Worm (Caenorhabditis elegans): ENCODE measurements around the gene F46B6.6.

The F46B6.6 gene

ce11 chrV:9786721-9787131, at the start of gene F46B6.6:
Gene F46B6.6 (minus strand): TSS chrV:9786868.
- TF ChIP-seq klf-2 (GFP tag; conservative IDR thresholded peaks at IDR 0.05) = no peak
- no peak for TF ChIP-seq med-1 (GFP tag; optimal IDR thresholded peaks at IDR 0.05; ENCODE audit: insufficient read depth)
- TF ChIP-seq flt-1 (GFP tag; IDR thresholded peaks at IDR 0.05) = no peak
- TF ChIP-seq tab-1 (GFP tag; IDR thresholded peaks at IDR 0.05) = no peak
- no peak for TF ChIP-seq ztf-23 (GFP tag; IDR thresholded peaks at IDR 0.05)
- no peak for TF ChIP-seq cog-1 (tag; optimal IDR thresholded peaks at IDR 0.05)
- no peak for TF ChIP-seq ref-1 (GFP tag; conservative IDR thresholded peaks at IDR 0.05)
- no peak for TF ChIP-seq ztf-29 (GFP tag; IDR thresholded peaks at IDR 0.05)
- no peak for TF ChIP-seq T22C8.4 (GFP tag; IDR thresholded peaks at IDR 0.05)

ce11 chrV:9835945-9836344, 49.3 kb upstream of the F46B6.6 start, which contains the start of gene sru-38:
Gene sru-38 (minus strand): TSS chrV:9836045.
- TF ChIP-seq klf-2 (GFP tag; conservative IDR thresholded peaks at IDR 0.05) (no peak), ref-1 (GFP tag; conservative IDR thresholded peaks at IDR 0.05) (no peak), cog-1 (tag; optimal IDR thresholded peaks at IDR 0.05) (no peak), ztf-29 (GFP tag; IDR thresholded peaks at IDR 0.05) (no peak), med-1 (GFP tag; optimal IDR thresholded peaks at IDR 0.05; ENCODE audit: insufficient read depth) (no peak), ztf-23 (GFP tag; IDR thresholded peaks at IDR 0.05) (no peak), tab-1 (GFP tag; IDR thresholded peaks at IDR 0.05) (no peak), flt-1 (GFP tag; IDR thresholded peaks at IDR 0.05) (no peak)

- no peak for TF ChIP-seq ztf-23 (GFP tag; IDR thresholded peaks at IDR 0.05)
Observed at ce11 chrV:9833900-9834299, 47.2 kb upstream of the F46B6.6 start, which contains the start of gene sru-40. Gene sru-40 (minus strand): TSS chrV:9834000.

ce11 chrV:9824149-9824548, 37.5 kb upstream of the F46B6.6 start, which contains the start of gene str-2:
Gene str-2 (minus strand): TSS chrV:9824249.
- TF ChIP-seq cog-1 (tag; optimal IDR thresholded peaks at IDR 0.05) (no peak), ztf-23 (GFP tag; IDR thresholded peaks at IDR 0.05) (no peak), klf-2 (GFP tag; conservative IDR thresholded peaks at IDR 0.05) (no peak), ztf-29 (GFP tag; IDR thresholded peaks at IDR 0.05) (no peak), T22C8.4 (GFP tag; IDR thresholded peaks at IDR 0.05) (no peak), ref-1 (GFP tag; conservative IDR thresholded peaks at IDR 0.05) (no peak), flt-1 (GFP tag; IDR thresholded peaks at IDR 0.05) (no peak), tab-1 (GFP tag; IDR thresholded peaks at IDR 0.05) (no peak), med-1 (GFP tag; optimal IDR thresholded peaks at IDR 0.05; ENCODE audit: insufficient read depth) (no peak)

ce11 chrV:9821724-9822123, 35.1 kb upstream of the F46B6.6 start, which contains the start of gene str-193:
Gene str-193 (minus strand): TSS chrV:9821824.
- TF ChIP-seq ref-1 (GFP tag; conservative IDR thresholded peaks at IDR 0.05) (no peak), klf-2 (GFP tag; conservative IDR thresholded peaks at IDR 0.05) (no peak), ztf-29 (GFP tag; IDR thresholded peaks at IDR 0.05) (no peak), cog-1 (tag; optimal IDR thresholded peaks at IDR 0.05) (no peak)

- TF ChIP-seq ref-1 (GFP tag; conservative IDR thresholded peaks at IDR 0.05) (no peak), klf-2 (GFP tag; conservative IDR thresholded peaks at IDR 0.05) (no peak), tab-1 (GFP tag; IDR thresholded peaks at IDR 0.05) (no peak), flt-1 (GFP tag; IDR thresholded peaks at IDR 0.05) (no peak), ztf-29 (GFP tag; IDR thresholded peaks at IDR 0.05) (no peak), med-1 (GFP tag; optimal IDR thresholded peaks at IDR 0.05; ENCODE audit: insufficient read depth) (no peak), ztf-23 (GFP tag; IDR thresholded peaks at IDR 0.05) (no peak), T22C8.4 (GFP tag; IDR thresholded peaks at IDR 0.05) (no peak), cog-1 (tag; optimal IDR thresholded peaks at IDR 0.05) (no peak)
Observed at ce11 chrV:9816390-9816789, 29.7 kb upstream of the F46B6.6 start, which contains the start of gene sru-31. Gene sru-31 (plus strand): TSS chrV:9816690.

ce11 chrV:9813527-9813926, 26.9 kb upstream of the F46B6.6 start, which contains the start of gene sru-30:
Gene sru-30 (plus strand): TSS chrV:9813827.
- TF ChIP-seq tab-1 (GFP tag; IDR thresholded peaks at IDR 0.05) = no peak
- no peak for TF ChIP-seq ztf-29 (GFP tag; IDR thresholded peaks at IDR 0.05)
- no peak for TF ChIP-seq klf-2 (GFP tag; conservative IDR thresholded peaks at IDR 0.05)
- no peak for TF ChIP-seq cog-1 (tag; optimal IDR thresholded peaks at IDR 0.05)
- TF ChIP-seq flt-1 (GFP tag; IDR thresholded peaks at IDR 0.05) = no peak
- TF ChIP-seq T22C8.4 (GFP tag; IDR thresholded peaks at IDR 0.05) = no peak
- no peak for TF ChIP-seq med-1 (GFP tag; optimal IDR thresholded peaks at IDR 0.05; ENCODE audit: insufficient read depth)
- no peak for TF ChIP-seq ref-1 (GFP tag; conservative IDR thresholded peaks at IDR 0.05)
- no peak for TF ChIP-seq ztf-23 (GFP tag; IDR thresholded peaks at IDR 0.05)

- TF ChIP-seq flt-1 (GFP tag; IDR thresholded peaks at IDR 0.05) (no peak), med-1 (GFP tag; optimal IDR thresholded peaks at IDR 0.05; ENCODE audit: insufficient read depth) (no peak), ztf-29 (GFP tag; IDR thresholded peaks at IDR 0.05) (no peak), cog-1 (tag; optimal IDR thresholded peaks at IDR 0.05) (no peak), klf-2 (GFP tag; conservative IDR thresholded peaks at IDR 0.05) (no peak), ztf-23 (GFP tag; IDR thresholded peaks at IDR 0.05) (no peak), tab-1 (GFP tag; IDR thresholded peaks at IDR 0.05) (no peak), T22C8.4 (GFP tag; IDR thresholded peaks at IDR 0.05) (no peak), ref-1 (GFP tag; conservative IDR thresholded peaks at IDR 0.05) (no peak)
Observed at ce11 chrV:9812216-9812615, 25.5 kb upstream of the F46B6.6 start.

ce11 chrV:9811154-9811553, 24.5 kb upstream of the F46B6.6 start, which contains the start of gene sru-29:
Gene sru-29 (plus strand): TSS chrV:9811454.
- no peak for TF ChIP-seq ztf-29 (GFP tag; IDR thresholded peaks at IDR 0.05)
- no peak for TF ChIP-seq ztf-23 (GFP tag; IDR thresholded peaks at IDR 0.05)
- no peak for TF ChIP-seq klf-2 (GFP tag; conservative IDR thresholded peaks at IDR 0.05)
- no peak for TF ChIP-seq T22C8.4 (GFP tag; IDR thresholded peaks at IDR 0.05)
- no peak for TF ChIP-seq flt-1 (GFP tag; IDR thresholded peaks at IDR 0.05)
- TF ChIP-seq med-1 (GFP tag; optimal IDR thresholded peaks at IDR 0.05; ENCODE audit: insufficient read depth) = no peak
- TF ChIP-seq tab-1 (GFP tag; IDR thresholded peaks at IDR 0.05) = no peak
- TF ChIP-seq cog-1 (tag; optimal IDR thresholded peaks at IDR 0.05) = no peak
- TF ChIP-seq ref-1 (GFP tag; conservative IDR thresholded peaks at IDR 0.05) = no peak

- no peak for TF ChIP-seq med-1 (GFP tag; optimal IDR thresholded peaks at IDR 0.05; ENCODE audit: insufficient read depth)
- TF ChIP-seq ztf-29 (GFP tag; IDR thresholded peaks at IDR 0.05) = no peak
- TF ChIP-seq tab-1 (GFP tag; IDR thresholded peaks at IDR 0.05) = no peak
- TF ChIP-seq ref-1 (GFP tag; conservative IDR thresholded peaks at IDR 0.05) = no peak
- TF ChIP-seq cog-1 (tag; optimal IDR thresholded peaks at IDR 0.05) = no peak
- no peak for TF ChIP-seq flt-1 (GFP tag; IDR thresholded peaks at IDR 0.05)
- no peak for TF ChIP-seq T22C8.4 (GFP tag; IDR thresholded peaks at IDR 0.05)
- TF ChIP-seq klf-2 (GFP tag; conservative IDR thresholded peaks at IDR 0.05) = no peak
Observed at ce11 chrV:9805161-9805560, 18.5 kb upstream of the F46B6.6 start, which contains the start of gene sru-37. Gene sru-37 (plus strand): TSS chrV:9805461.

All from whole organism, midembryonic.